Worm (Caenorhabditis elegans) whole organism, L2 larva: Measurements from ENCODE around the gene nhr-196.

Experiments used
- F13H6.1 ChIP-seq: sonication (generic microtip); optimal IDR thresholded peaks from 2 replicates; lab custom pipeline; 2016; ENCODE audit warnings: missing genetic modification characterization, missing compliant biosample characterization
- ZK546.5 ChIP-seq: sonication (generic microtip); optimal IDR thresholded peaks from 2 replicates; lab custom pipeline; 2017; ENCODE audit warnings: missing biosample characterization, missing genetic modification characterization
- alr-1 ChIP-seq: fragments of 150-350 bp; optimal IDR thresholded peaks from 2 replicates; lab custom pipeline; 2014; ENCODE audit warnings: missing biosample characterization, missing genetic modification characterization
- aly-2 ChIP-seq: fragments of 150-350 bp; optimal IDR thresholded peaks from 2 replicates; lab custom pipeline; 2014; ENCODE audit warnings: missing biosample characterization, missing genetic modification characterization
- ceh-82 ChIP-seq: fragments of 150-350 bp; optimal IDR thresholded peaks from 2 replicates; lab custom pipeline; 2014; ENCODE audit warnings: missing biosample characterization, missing genetic modification characterization
- crh-2 ChIP-seq: sonication (generic microtip); optimal IDR thresholded peaks from 2 replicates; lab custom pipeline; 2017; ENCODE audit warnings: missing biosample characterization, missing genetic modification characterization
- dmd-4 ChIP-seq: sonication (generic microtip); optimal IDR thresholded peaks from 2 replicates; lab custom pipeline; 2017; ENCODE audit warnings: missing biosample characterization, missing genetic modification characterization
- egl-27 ChIP-seq: sonication (generic microtip); optimal IDR thresholded peaks from 3 replicates; lab custom pipeline; 2017; ENCODE audit warnings: missing biosample characterization, missing genetic modification reagents, missing genetic modification characterization
- fos-1 ChIP-seq: fragments of 150-350 bp; optimal IDR thresholded peaks from 2 replicates; lab custom pipeline; 2014; ENCODE audit warnings: missing biosample characterization, missing genetic modification characterization
- gmeb-1 ChIP-seq: fragments of 150-350 bp; optimal IDR thresholded peaks from 2 replicates; lab custom pipeline; 2014; ENCODE audit warnings: missing biosample characterization, missing genetic modification characterization
- lin-13 ChIP-seq: fragments of 150-350 bp; optimal IDR thresholded peaks from 2 replicates; lab custom pipeline; 2014; ENCODE audit warnings: missing biosample characterization, missing genetic modification reagents, missing genetic modification characterization
- lin-39 ChIP-seq: fragments of 150-350 bp; optimal IDR thresholded peaks from 2 replicates; lab custom pipeline; 2014; ENCODE audit warnings: missing biosample characterization, missing genetic modification reagents, missing genetic modification characterization
- lsy-2 ChIP-seq, 2 experiments: fragments of 150-350 bp in 1 of 2; sonication (generic microtip) in 1 of 2; optimal IDR thresholded peaks; 2 replicates each; lab custom pipeline; 2014 to 2017; ENCODE audit warnings: missing biosample characterization in 2 of 2, missing genetic modification characterization in 2 of 2
- mab-5 ChIP-seq: fragments of 150-350 bp; optimal IDR thresholded peaks from 2 replicates; lab custom pipeline; 2014; ENCODE audit warnings: missing biosample characterization, missing genetic modification characterization
- mbf-1 ChIP-seq: sonication (generic microtip); optimal IDR thresholded peaks from 2 replicates; lab custom pipeline; 2017; ENCODE audit warnings: missing biosample characterization, missing genetic modification characterization
- nhr-10 ChIP-seq: sonication (generic microtip); optimal IDR thresholded peaks from 2 replicates; lab custom pipeline; 2017; ENCODE audit warnings: missing biosample characterization, missing genetic modification characterization
- nhr-12 ChIP-seq: fragments of 150-350 bp; optimal IDR thresholded peaks from 2 replicates; lab custom pipeline; 2014; ENCODE audit warnings: missing biosample characterization, missing genetic modification characterization
- nhr-129 ChIP-seq: fragments of 150-350 bp; optimal IDR thresholded peaks from 2 replicates; lab custom pipeline; 2014; ENCODE audit warnings: missing biosample characterization, missing genetic modification characterization
- nhr-21 ChIP-seq: fragments of 150-350 bp; optimal IDR thresholded peaks from 2 replicates; lab custom pipeline; 2014; ENCODE audit warnings: missing biosample characterization, missing genetic modification characterization
- nhr-23 ChIP-seq: fragments of 150-350 bp; optimal IDR thresholded peaks from 2 replicates; lab custom pipeline; 2014; ENCODE audit warnings: missing biosample characterization, missing genetic modification reagents, missing genetic modification characterization
- nhr-237 ChIP-seq: fragments of 150-350 bp; optimal IDR thresholded peaks from 2 replicates; lab custom pipeline; 2014; ENCODE audit warnings: missing biosample characterization, missing genetic modification characterization
- nhr-77 ChIP-seq: fragments of 150-350 bp; optimal IDR thresholded peaks from 2 replicates; lab custom pipeline; 2014; ENCODE audit warnings: missing biosample characterization, missing genetic modification characterization
- peb-1 ChIP-seq: fragments of 150-350 bp; optimal IDR thresholded peaks from 2 replicates; lab custom pipeline; 2014; ENCODE audit warnings: missing biosample characterization, missing genetic modification characterization
- snpc-4 ChIP-seq: fragments of 150-350 bp; optimal IDR thresholded peaks from 2 replicates; lab custom pipeline; 2014; ENCODE audit warnings: missing biosample characterization, missing genetic modification characterization
- unc-55 ChIP-seq: fragments of 150-350 bp; sonication (generic microtip); optimal IDR thresholded peaks from 3 replicates; lab custom pipeline; 2014; ENCODE audit warnings: missing biosample characterization, missing genetic modification reagents, missing genetic modification characterization
- unc-62 ChIP-seq: fragments of 150-350 bp; optimal IDR thresholded peaks from 2 replicates; lab custom pipeline; 2014; ENCODE audit warnings: missing biosample characterization, missing genetic modification reagents, missing genetic modification characterization
- zag-1 ChIP-seq: fragments of 150-350 bp; optimal IDR thresholded peaks from 2 replicates; lab custom pipeline; 2014; ENCODE audit warnings: missing biosample characterization, missing genetic modification characterization
- ztf-1 ChIP-seq: fragments of 200-800 bp; sonication (Bioruptor generic); conservative IDR thresholded peaks from 2 replicates; pipeline ENCODE4 v1.3.6; 2022; ENCODE audit warnings: missing genetic modification characterization, missing compliant biosample characterization
- ztf-4 ChIP-seq: fragments of 150-350 bp; optimal IDR thresholded peaks from 2 replicates; lab custom pipeline; 2014; ENCODE audit warnings: missing biosample characterization, missing genetic modification characterization

The nhr-196 gene

ce11 chrV:15721431-15721830 is 35.9 kb downstream of the nhr-196 start:
- no peak for TF ChIP-seq aly-2 (tag; lab: Kevin White, UChicago)
- TF ChIP-seq, all 48 proteins: peak for 0

- no peak for TF ChIP-seq nhr-23 (tag; lab: Kevin White, UChicago)
- TF ChIP-seq nhr-129 (tag; lab: Kevin White, UChicago): no peak
- TF ChIP-seq F13H6.1 (tag; lab: Kevin White, UChicago): no peak
- TF ChIP-seq peb-1 (tag; lab: Kevin White, UChicago): no peak
Measured at ce11 chrV:15721888-15722287, 36.4 kb downstream of the nhr-196 start, which contains the start of gene srh-140. Gene srh-140, plus strand, starts transcription at chrV:15722188.

- no peak for TF ChIP-seq gmeb-1 (tag; lab: Kevin White, UChicago)
- no peak for TF ChIP-seq lin-13 (GFP tag; lab: Kevin White, UChicago)
- no peak for TF ChIP-seq egl-27
- TF ChIP-seq ztf-4 (tag; lab: Kevin White, UChicago): no peak
- no peak for TF ChIP-seq mab-5 (tag; lab: Kevin White, UChicago)
- no peak for TF ChIP-seq nhr-23 (tag; lab: Kevin White, UChicago)
- no peak for TF ChIP-seq nhr-77 (tag; lab: Kevin White, UChicago)
- TF ChIP-seq nhr-21 (tag; lab: Kevin White, UChicago): no peak
- no peak for TF ChIP-seq unc-55 (GFP tag; lab: Kevin White, UChicago)
Measured at ce11 chrV:15726610-15727009, 41.1 kb downstream of the nhr-196 start, which contains the start of the genes irld-57 and sfxn-1.3. Gene irld-57, minus strand, starts transcription at chrV:15726710. Gene sfxn-1.3, plus strand, starts transcription at chrV:15726841.

- no peak for TF ChIP-seq nhr-23 (tag; lab: Kevin White, UChicago)
- TF ChIP-seq ZK546.5 (tag; lab: Kevin White, UChicago): no peak
- TF ChIP-seq nhr-12 (tag; lab: Kevin White, UChicago): no peak
- TF ChIP-seq nhr-129 (tag; lab: Kevin White, UChicago): no peak
- no peak for TF ChIP-seq dmd-4 (tag; lab: Kevin White, UChicago)
- no peak for TF ChIP-seq alr-1 (tag; lab: Kevin White, UChicago)
- TF ChIP-seq mbf-1 (tag; lab: Kevin White, UChicago): no peak
- no peak for TF ChIP-seq lsy-2 (tag; optimal IDR thresholded peaks at IDR 0.05; lab: Kevin White, UChicago)
- TF ChIP-seq F13H6.1 (tag; lab: Kevin White, UChicago): no peak
- TF ChIP-seq unc-55 (GFP tag; lab: Kevin White, UChicago): no peak
- no peak for TF ChIP-seq crh-2
- TF ChIP-seq nhr-237 (tag; lab: Kevin White, UChicago): no peak
- no peak for TF ChIP-seq lin-39 (tag; lab: Kevin White, UChicago)
Measured at ce11 chrV:15730459-15730858, 44.9 kb downstream of the nhr-196 start, which contains the start of gene Y6E2A.10. Gene Y6E2A.10, minus strand, starts transcription at chrV:15730559.

- no peak for TF ChIP-seq lin-39 (tag; lab: Kevin White, UChicago)
- no peak for TF ChIP-seq nhr-21 (tag; lab: Kevin White, UChicago)
- TF ChIP-seq lsy-2 (tag; optimal IDR thresholded peaks at IDR 0.05; lab: Kevin White, UChicago): no peak
- no peak for TF ChIP-seq zag-1
- no peak for TF ChIP-seq crh-2
- TF ChIP-seq ztf-1 (GFP tag; lab: Robert Waterston, UW): no peak
- no peak for TF ChIP-seq unc-62 (GFP tag; lab: Kevin White, UChicago)
- no peak for TF ChIP-seq unc-55 (GFP tag; lab: Kevin White, UChicago)
- TF ChIP-seq lin-13 (GFP tag; lab: Kevin White, UChicago): no peak
- no peak for TF ChIP-seq snpc-4 (tag; lab: Kevin White, UChicago)
Measured at ce11 chrV:15732209-15732608, 46.7 kb downstream of the nhr-196 start, which contains the start of gene str-38. Gene str-38, minus strand, starts transcription at chrV:15732309.

- TF ChIP-seq nhr-12 (tag; lab: Kevin White, UChicago): no peak
Measured at ce11 chrV:15733020-15733419, 47.5 kb downstream of the nhr-196 start.

ce11 chrV:15733568-15733967 is 48.1 kb downstream of the nhr-196 start, which contains the start of gene T23D5.3:
Gene T23D5.3, minus strand, starts transcription at chrV:15733668.
- no peak for TF ChIP-seq unc-55 (GFP tag; lab: Kevin White, UChicago)
- no peak for TF ChIP-seq nhr-10 (tag; lab: Kevin White, UChicago)
- TF ChIP-seq ceh-82 (tag; lab: Kevin White, UChicago): no peak
- no peak for TF ChIP-seq peb-1 (tag; lab: Kevin White, UChicago)
- TF ChIP-seq fos-1: no peak
- no peak for TF ChIP-seq crh-2
